Fruit fly (Drosophila melanogaster) whole organism, embryonic: Measurements from ENCODE around the gene CG6689.

Experiments used
- Abd-B ChIP-seq: fragments of 200-800 bp; sonication (Bioruptor generic); optimal IDR thresholded peaks from 2 replicates; lab custom pipeline; 2018; ENCODE audit warnings: missing biosample characterization, mild to moderate bottlenecking, missing genetic modification characterization, moderate library complexity
- CG1024 ChIP-seq: fragments of 200-800 bp; sonication (Bioruptor generic); IDR thresholded peaks from 2 replicates; pipeline ENCODE4 v1.3.6; 2022; ENCODE audit warnings: missing biosample characterization, missing genetic modification characterization
- CG11696 ChIP-seq: fragments of 200-800 bp; sonication (Bioruptor generic); IDR thresholded peaks from 2 replicates; pipeline ENCODE4 v1.3.6; 2022; ENCODE audit warnings: missing biosample characterization, missing genetic modification characterization
- CG12104 ChIP-seq: fragments of 200-800 bp; sonication (Bioruptor generic); optimal IDR thresholded peaks from 3 replicates; lab custom pipeline; 2016; ENCODE audit warnings: missing biosample characterization, missing genetic modification characterization
- CG15696 ChIP-seq: fragments of 200-800 bp; sonication (Bioruptor generic); optimal IDR thresholded peaks from 2 replicates; lab custom pipeline; 2019; ENCODE audit warnings: missing biosample characterization, mild to moderate bottlenecking, missing genetic modification characterization, moderate library complexity
- CG1602 ChIP-seq: fragments of 200-800 bp; sonication (Bioruptor generic); optimal IDR thresholded peaks from 3 replicates; lab custom pipeline; 2016; ENCODE audit warnings: missing biosample characterization, missing genetic modification characterization
- CG18599 ChIP-seq: fragments of 200-800 bp; sonication (Bioruptor generic); optimal IDR thresholded peaks from 3 replicates; lab custom pipeline; 2017; ENCODE audit warnings: missing biosample characterization, missing genetic modification characterization, mild to moderate bottlenecking, moderate library complexity, missing genetic modification reagents
- CG2129 ChIP-seq: fragments of 200-800 bp; sonication (Bioruptor generic); IDR thresholded peaks from 2 replicates; pipeline ENCODE4 v1.3.6; 2022; ENCODE audit warnings: missing biosample characterization, missing genetic modification characterization; ENCODE audit not compliant: partially characterized antibody
- CG31441 ChIP-seq: fragments of 200-800 bp; sonication (Bioruptor generic); IDR thresholded peaks from 2 replicates; pipeline ENCODE4 v1.3.6; 2022; ENCODE audit warnings: missing biosample characterization, missing genetic modification characterization
- CG33213 ChIP-seq: fragments of 200-800 bp; sonication (Bioruptor generic); optimal IDR thresholded peaks from 3 replicates; lab custom pipeline; 2016; ENCODE audit warnings: missing biosample characterization, missing genetic modification characterization
- CG34376 ChIP-seq: fragments of 200-800 bp; sonication (Bioruptor generic); optimal IDR thresholded peaks from 2 replicates; lab custom pipeline; 2018; ENCODE audit warnings: missing biosample characterization, mild to moderate bottlenecking, missing genetic modification characterization
- CG34422 ChIP-seq: fragments of 200-800 bp; sonication (Bioruptor generic); IDR thresholded peaks from 3 replicates; pipeline ENCODE4 v1.3.6; 2022; ENCODE audit warnings: missing biosample characterization, missing genetic modification characterization
- CG3838 ChIP-seq: fragments of 200-800 bp; sonication (Bioruptor generic); optimal IDR thresholded peaks from 3 replicates; lab custom pipeline; 2016; ENCODE audit warnings: missing biosample characterization, missing genetic modification characterization
- CG3995 ChIP-seq: fragments of 200-800 bp; sonication (Bioruptor generic); optimal IDR thresholded peaks from 3 replicates; lab custom pipeline; 2016; ENCODE audit warnings: missing biosample characterization, missing genetic modification characterization
- CG42726 ChIP-seq: fragments of 200-800 bp; sonication (Bioruptor generic); IDR thresholded peaks from 2 replicates; pipeline ENCODE4 v1.3.6; 2022; ENCODE audit warnings: missing biosample characterization, missing genetic modification characterization; ENCODE audit not compliant: partially characterized antibody
- CG7839 ChIP-seq: fragments of 200-800 bp; sonication (Bioruptor generic); optimal IDR thresholded peaks from 3 replicates; lab custom pipeline; 2018; ENCODE audit warnings: missing biosample characterization, mild to moderate bottlenecking, missing genetic modification characterization, moderate library complexity
- CG7963 ChIP-seq: fragments of 200-800 bp; sonication (Bioruptor generic); IDR thresholded peaks from 3 replicates; pipeline ENCODE4 v1.3.6; 2022; ENCODE audit warnings: missing biosample characterization, missing genetic modification characterization; ENCODE audit not compliant: partially characterized antibody
- CG7987 ChIP-seq: fragments of 200-800 bp; sonication (Bioruptor generic); optimal IDR thresholded peaks from 2 replicates; lab custom pipeline; 2018; ENCODE audit warnings: missing biosample characterization, mild to moderate bottlenecking, missing genetic modification characterization, moderate library complexity
- CG8765 ChIP-seq: fragments of 200-800 bp; sonication (Bioruptor generic); IDR thresholded peaks from 2 replicates; pipeline ENCODE4 v1.3.6; 2022; ENCODE audit warnings: missing biosample characterization, missing genetic modification characterization
- CHES-1-like ChIP-seq: fragments of 200-800 bp; sonication (Bioruptor generic); optimal IDR thresholded peaks from 2 replicates; lab custom pipeline; 2016; ENCODE audit warnings: missing biosample characterization, missing genetic modification characterization
- Camta ChIP-seq: fragments of 200-800 bp; sonication (Bioruptor generic); optimal IDR thresholded peaks from 2 replicates; lab custom pipeline; 2016; ENCODE audit warnings: missing biosample characterization, missing genetic modification characterization
- Ets97D ChIP-seq: fragments of 200-800 bp; sonication (Bioruptor generic); optimal IDR thresholded peaks from 3 replicates; lab custom pipeline; 2016; ENCODE audit warnings: missing biosample characterization, missing genetic modification characterization
- H15 ChIP-seq: fragments of 200-800 bp; sonication (Bioruptor generic); IDR thresholded peaks from 3 replicates; pipeline ENCODE4 v1.3.6; 2022; ENCODE audit warnings: missing biosample characterization, missing genetic modification characterization
- HmgZ ChIP-seq: fragments of 200-800 bp; sonication (Bioruptor generic); optimal IDR thresholded peaks from 2 replicates; lab custom pipeline; 2018; ENCODE audit warnings: missing biosample characterization, mild to moderate bottlenecking, missing genetic modification characterization
- Hmx ChIP-seq: fragments of 200-800 bp; sonication (Bioruptor generic); optimal IDR thresholded peaks from 2 replicates; lab custom pipeline; 2016; ENCODE audit warnings: missing biosample characterization, missing genetic modification characterization
- MBD-R2 ChIP-seq: fragments of 200-800 bp; sonication (Bioruptor generic); IDR thresholded peaks from 2 replicates; pipeline ENCODE4 v1.3.6; 2022; ENCODE audit warnings: missing biosample characterization, missing genetic modification characterization
- Mad ChIP-seq: fragments of 200-800 bp; sonication (Bioruptor generic); optimal IDR thresholded peaks from 2 replicates; lab custom pipeline; 2016; ENCODE audit warnings: missing biosample characterization, missing genetic modification characterization
- Meics ChIP-seq: fragments of 200-800 bp; sonication (Bioruptor generic); optimal IDR thresholded peaks from 2 replicates; lab custom pipeline; 2017; ENCODE audit warnings: missing biosample characterization, mild to moderate bottlenecking, missing genetic modification characterization
- Nf-YB ChIP-seq: fragments of 200-800 bp; sonication (Bioruptor generic); optimal IDR thresholded peaks from 3 replicates; lab custom pipeline; 2019; ENCODE audit warnings: missing biosample characterization, mild to moderate bottlenecking, missing genetic modification characterization, moderate library complexity
- Opbp ChIP-seq: fragments of 200-800 bp; sonication (Bioruptor generic); IDR thresholded peaks from 3 replicates; pipeline ENCODE4 v1.3.6; 2022; ENCODE audit warnings: missing biosample characterization, missing genetic modification characterization; ENCODE audit not compliant: partially characterized antibody
- Sox100B ChIP-seq: fragments of 200-800 bp; sonication (Bioruptor generic); optimal IDR thresholded peaks from 3 replicates; lab custom pipeline; 2018; ENCODE audit warnings: missing biosample characterization, mild to moderate bottlenecking, missing genetic modification characterization
- TFAM ChIP-seq: fragments of 200-800 bp; sonication (Bioruptor generic); optimal IDR thresholded peaks from 2 replicates; lab custom pipeline; 2017; ENCODE audit warnings: missing biosample characterization, missing genetic modification characterization, inconsistent platforms
- chif ChIP-seq, 2 experiments: fragments of 200-800 bp; sonication (Bioruptor generic); optimal IDR thresholded peaks; 3 replicates each; lab custom pipeline; 2016; ENCODE audit warnings: missing biosample characterization in 2 of 2, missing genetic modification characterization in 2 of 2
- chn ChIP-seq: fragments of 200-800 bp; sonication (Bioruptor generic); optimal IDR thresholded peaks from 2 replicates; lab custom pipeline; 2016; ENCODE audit warnings: missing biosample characterization, missing genetic modification characterization
- ewg ChIP-seq: fragments of 200-800 bp; sonication (Bioruptor generic); optimal IDR thresholded peaks from 3 replicates; lab custom pipeline; 2017; ENCODE audit warnings: mild to moderate bottlenecking, missing biosample characterization, missing genetic modification reagents, missing genetic modification characterization
- exex ChIP-seq: fragments of 200-800 bp; sonication (Bioruptor generic); optimal IDR thresholded peaks from 4 replicates; lab custom pipeline; 2018; ENCODE audit warnings: missing biosample characterization, mild to moderate bottlenecking, missing genetic modification characterization, moderate library complexity
- ftz-f1 ChIP-seq: fragments of 200-800 bp; sonication (Bioruptor generic); optimal IDR thresholded peaks from 2 replicates; lab custom pipeline; 2016; ENCODE audit warnings: missing biosample characterization, missing genetic modification characterization
- insv ChIP-seq, 2 experiments: fragments of 200-800 bp; sonication (Bioruptor generic); optimal IDR thresholded peaks; 3 replicates each; lab custom pipeline; 2016 to 2018; ENCODE audit warnings: missing biosample characterization in 2 of 2, missing genetic modification characterization in 2 of 2
- inv ChIP-seq: fragments of 200-800 bp; sonication (Bioruptor generic); IDR thresholded peaks from 2 replicates; pipeline ENCODE4 v1.3.6; 2022; ENCODE audit warnings: missing biosample characterization, missing genetic modification characterization; ENCODE audit not compliant: partially characterized antibody
- mirr ChIP-seq: fragments of 200-800 bp; sonication (Bioruptor generic); optimal IDR thresholded peaks from 3 replicates; lab custom pipeline; 2018; ENCODE audit warnings: missing biosample characterization, mild to moderate bottlenecking, missing genetic modification characterization
- nau ChIP-seq: fragments of 200-800 bp; sonication (Bioruptor generic); optimal IDR thresholded peaks from 3 replicates; lab custom pipeline; 2017; ENCODE audit warnings: missing biosample characterization, mild to moderate bottlenecking, missing genetic modification characterization, missing genetic modification reagents
- nerfin-1 ChIP-seq: fragments of 200-800 bp; sonication (Bioruptor generic); optimal IDR thresholded peaks from 3 replicates; lab custom pipeline; 2019; ENCODE audit warnings: missing biosample characterization, mild to moderate bottlenecking, missing genetic modification characterization, moderate library complexity
- pb ChIP-seq: fragments of 200-800 bp; sonication (Bioruptor generic); optimal IDR thresholded peaks from 3 replicates; lab custom pipeline; 2016; ENCODE audit warnings: missing biosample characterization, missing genetic modification characterization
- scrt ChIP-seq: fragments of 200-800 bp; sonication (Bioruptor generic); optimal IDR thresholded peaks from 2 replicates; lab custom pipeline; 2018; ENCODE audit warnings: missing biosample characterization, mild to moderate bottlenecking, missing genetic modification characterization, moderate library complexity
- sima ChIP-seq: fragments of 200-800 bp; sonication (Bioruptor generic); optimal IDR thresholded peaks from 2 replicates; lab custom pipeline; 2016; ENCODE audit warnings: missing biosample characterization, missing genetic modification characterization
- vfl ChIP-seq: fragments of 200-800 bp; sonication (Bioruptor generic); optimal IDR thresholded peaks from 2 replicates; lab custom pipeline; 2016; ENCODE audit warnings: missing biosample characterization, missing genetic modification characterization
- zen ChIP-seq: fragments of 200-800 bp; sonication (Bioruptor generic); optimal IDR thresholded peaks from 3 replicates; lab custom pipeline; 2018; ENCODE audit warnings: missing biosample characterization, mild to moderate bottlenecking, missing genetic modification characterization, moderate library complexity
- zfh1 ChIP-seq: fragments of 200-800 bp; sonication (Bioruptor generic); IDR thresholded peaks from 3 replicates; pipeline ENCODE4 v1.3.6; 2022; ENCODE audit warnings: missing biosample characterization, missing genetic modification characterization

CG6689 gene

dm6 chr3R:11211291-11212061 is 8.4 kb downstream of the CG6689 start (continued):
- TF ChIP-seq HmgZ (tag; lab: Kevin White, UChicago) (peak; percentile 63), Opbp (no peak), CG1602 (peak; percentile 23), CG31441 (GFP tag; lab: Robert Waterston, UW) (peak; percentile 62), CHES-1-like (GFP tag; lab: Kevin White, UChicago) (peak; percentile 56), zen (tag; lab: Kevin White, UChicago) (peak; percentile 53), Mad (peak; percentile 65), ewg (GFP tag; lab: Kevin White, UChicago) (peak; percentile 95), exex (tag; lab: Kevin White, UChicago) (peak; percentile 49), CG7839 (tag; lab: Kevin White, UChicago) (peak; percentile 75), CG18599 (GFP tag; lab: Kevin White, UChicago) (peak; percentile 73), CG2129 (GFP tag; lab: Robert Waterston, UW) (no peak), Sox100B (peak; percentile 53), CG12104 (GFP tag; lab: Kevin White, UChicago) (no peak), Nf-YB (GFP tag; lab: Kevin White, UChicago) (peak; percentile 9), ftz-f1 (GFP tag; lab: Kevin White, UChicago) (peak; percentile 60), nerfin-1 (tag; lab: Kevin White, UChicago) (no peak), pb (GFP tag; lab: Kevin White, UChicago) (peak; percentile 34), vfl (GFP tag; lab: Kevin White, UChicago) (peak; percentile 73), CG7987 (GFP tag; lab: Kevin White, UChicago) (peak; percentile 35), Hmx (GFP tag; lab: Kevin White, UChicago) (no peak), CG7963 (no peak), Meics (GFP tag; lab: Kevin White, UChicago) (peak; percentile 76), zfh1 (peak; percentile 82), chn (peak; percentile 57), CG42726 (GFP tag; lab: Robert Waterston, UW) (no peak), inv (peak; percentile 32; the same call in 1 of the 2 replicates), mirr (peak; percentile 68), CG34422 (GFP tag; lab: Robert Waterston, UW) (peak; percentile 77), MBD-R2 (GFP tag; lab: Robert Waterston, UW) (no peak; the same call in 1 of the 2 replicates), CG3838 (peak; percentile 36), scrt (peak; percentile 99), TFAM (GFP tag; lab: Kevin White, UChicago) (no peak), nau (GFP tag; lab: Kevin White, UChicago) (peak; percentile 12), H15 (peak; percentile 65; the same call in 2 of the 3 replicates), CG15696 (peak; percentile 18), CG8765 (GFP tag; lab: Robert Waterston, UW) (peak; percentile 8; the same call in 1 of the 2 replicates), CG33213 (GFP tag; lab: Kevin White, UChicago) (peak; percentile 64), CG1024 (GFP tag; lab: Robert Waterston, UW) (0 out of 2 replicates have a peak, but pooled peaks have one; percentile 36), Camta (GFP tag; lab: Kevin White, UChicago) (peak; percentile 34), sima (GFP tag; lab: Kevin White, UChicago) (no peak), Abd-B (GFP tag; lab: Kevin White, UChicago) (peak; percentile 76), CG11696 (0 out of 2 replicates have a peak, but pooled peaks have one; percentile 17), CG3995 (peak; percentile 2), chif (GFP tag; optimal IDR thresholded peaks at IDR 0.05; lab: Kevin White, UChicago) (peak; percentile 55 to 66), CG34376 (GFP tag; lab: Kevin White, UChicago) (peak; percentile 76), Ets97D (GFP tag; lab: Kevin White, UChicago) (peak; percentile 30), insv (GFP tag; optimal IDR thresholded peaks at IDR 0.05; lab: Kevin White, UChicago) (peak in 1 of 2 experiments; percentile 17)
